Fruit fly (Drosophila melanogaster): Measurements from ENCODE around the gene CG6299.
A peak's percentile ranks its signal among the peaks of the same experiment; 100 is the strongest.

The CG6299 gene

dm6 chrX:15497440-15498271 is 35.1 kb downstream of the CG6299 start (continued):
- no peak for TF ChIP-seq zf30C (GFP tag; optimal IDR thresholded peaks at IDR 0.05)
- no peak for TF ChIP-seq Dp (GFP tag; optimal IDR thresholded peaks at IDR 0.05)
- no peak for TF ChIP-seq Nf-YC (tag; optimal IDR thresholded peaks at IDR 0.05)
- no peak for TF ChIP-seq Rx (GFP tag; IDR thresholded peaks at IDR 0.05)
- TF ChIP-seq repo (GFP tag; optimal IDR thresholded peaks at IDR 0.05), result no peak
- TF ChIP-seq CG2116 (GFP tag; optimal IDR thresholded peaks at IDR 0.05), result no peak
- no peak for TF ChIP-seq NfI (GFP tag; optimal IDR thresholded peaks at IDR 0.05)
- TF ChIP-seq gt (GFP tag; IDR thresholded peaks at IDR 0.05), result no peak
- TF ChIP-seq CG33557 (GFP tag; optimal IDR thresholded peaks at IDR 0.05), result peak; percentile 33
- TF ChIP-seq CG4360 (GFP tag; IDR thresholded peaks at IDR 0.05), result peak; percentile 82
- TF ChIP-seq dysf (GFP tag; IDR thresholded peaks at IDR 0.05), result no peak
- peak; percentile 4 for TF ChIP-seq org-1 (GFP tag; optimal IDR thresholded peaks at IDR 0.05)
- no peak for TF ChIP-seq CG16779 (GFP tag; IDR thresholded peaks at IDR 0.05)
- TF ChIP-seq Dbx (GFP tag; IDR thresholded peaks at IDR 0.05), result no peak
- TF ChIP-seq CG17912 (GFP tag; optimal IDR thresholded peaks at IDR 0.05), result no peak
- TF ChIP-seq lbe (GFP tag; optimal IDR thresholded peaks at IDR 0.05), result no peak
- TF ChIP-seq insv (GFP tag; optimal IDR thresholded peaks at IDR 0.05), result no peak
- TF ChIP-seq HmgD (GFP tag; optimal IDR thresholded peaks at IDR 0.05), result no peak
- TF ChIP-seq pho (GFP tag; optimal IDR thresholded peaks at IDR 0.05), result no peak
- TF ChIP-seq CG14050 (GFP tag; IDR thresholded peaks at IDR 0.05), result no peak
- no peak for TF ChIP-seq CG42726 (GFP tag; IDR thresholded peaks at IDR 0.05; ENCODE audit: partially characterized antibody)
- TF ChIP-seq Blimp-1 (GFP tag; optimal IDR thresholded peaks at IDR 0.05), result peak; percentile 21
- no peak for TF ChIP-seq Scr (GFP tag; IDR thresholded peaks at IDR 0.05; ENCODE audit: partially characterized antibody)
- no peak for TF ChIP-seq Hr39 (optimal IDR thresholded peaks at IDR 0.05)
- peak; percentile 16 for TF ChIP-seq CG7745 (tag; optimal IDR thresholded peaks at IDR 0.05)
- no peak for TF ChIP-seq tna (GFP tag; IDR thresholded peaks at IDR 0.05; ENCODE audit: partially characterized antibody)
- TF ChIP-seq CG12391 (tag; optimal IDR thresholded peaks at IDR 0.05), result no peak
- no peak for TF ChIP-seq CG11247 (GFP tag; IDR thresholded peaks at IDR 0.05)
- no peak for TF ChIP-seq slou (GFP tag; optimal IDR thresholded peaks at IDR 0.05)
- no peak for TF ChIP-seq MBD-R2 (GFP tag; IDR thresholded peaks at IDR 0.05)
- no peak for TF ChIP-seq CG8944 (GFP tag; optimal IDR thresholded peaks at IDR 0.05)
- TF ChIP-seq rib (GFP tag; IDR thresholded peaks at IDR 0.05), result no peak
- TF ChIP-seq Aef1 (GFP tag; IDR thresholded peaks at IDR 0.05), result no peak
- no peak for TF ChIP-seq Hmx (GFP tag; optimal IDR thresholded peaks at IDR 0.05)
- TF ChIP-seq Sox102F (GFP tag; optimal IDR thresholded peaks at IDR 0.05), result no peak
- no peak for TF ChIP-seq Adf1 (GFP tag; IDR thresholded peaks at IDR 0.05)
- no peak for TF ChIP-seq Myb (GFP tag; optimal IDR thresholded peaks at IDR 0.05)
- TF ChIP-seq lilli (GFP tag; optimal IDR thresholded peaks at IDR 0.05), result no peak
- TF ChIP-seq Tbp (GFP tag; optimal IDR thresholded peaks at IDR 0.05), result no peak
- TF ChIP-seq CG5180 (GFP tag; optimal IDR thresholded peaks at IDR 0.05), result peak; percentile 34
- TF ChIP-seq Dfd (GFP tag; optimal IDR thresholded peaks at IDR 0.05), result no peak
- TF ChIP-seq CG4424 (GFP tag; optimal IDR thresholded peaks at IDR 0.05), result no peak
- TF ChIP-seq Asciz (GFP tag; optimal IDR thresholded peaks at IDR 0.05), result peak; percentile 25
- no peak for TF ChIP-seq CG15011 (GFP tag; optimal IDR thresholded peaks at IDR 0.05)
- TF ChIP-seq Pdp1 (GFP tag; optimal IDR thresholded peaks at IDR 0.05), result no peak
- TF ChIP-seq Jarid2 (GFP tag; optimal IDR thresholded peaks at IDR 0.05), result no peak
- TF ChIP-seq onecut (GFP tag; IDR thresholded peaks at IDR 0.05), result 0 out of 2 replicates have a peak, but pooled peaks have one; percentile 7
- no peak for TF ChIP-seq CG32532 (GFP tag; IDR thresholded peaks at IDR 0.05)
- TF ChIP-seq CG31441 (GFP tag; IDR thresholded peaks at IDR 0.05), result 0 out of 2 replicates have a peak, but pooled peaks have one; percentile 10
- no peak for TF ChIP-seq Oaz (GFP tag; IDR thresholded peaks at IDR 0.05)
